Worm (Caenorhabditis elegans): ENCODE data around the gene K08H2.3.

Gene K08H2.3

DNA sequence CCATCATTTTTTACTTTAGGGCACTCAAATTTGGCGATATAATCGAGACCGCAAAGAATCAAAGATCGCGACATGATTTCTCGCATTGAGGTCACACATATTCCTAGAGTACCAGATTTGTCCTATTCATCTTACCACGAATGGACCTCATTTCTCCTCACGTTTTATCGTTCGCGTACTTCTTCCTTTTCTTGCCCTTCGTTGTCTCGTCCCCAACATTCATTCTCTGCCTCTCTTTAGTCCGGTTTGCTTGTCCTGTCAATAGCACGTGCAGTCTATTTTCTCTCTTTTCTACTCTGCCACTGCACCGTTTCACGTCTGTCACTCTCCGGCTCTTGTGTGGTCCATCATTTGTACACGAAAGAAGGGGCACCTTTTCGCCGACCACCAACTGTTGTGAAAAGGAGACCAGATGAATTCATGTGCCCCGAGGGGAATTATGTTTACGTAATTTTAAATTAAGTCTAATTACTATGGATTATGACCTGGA lies 14.2 kb downstream of the K08H2.3 start (continued):
- peak; percentile 61 for TF ChIP-seq nhr-6 (tag; optimal IDR thresholded peaks at IDR 0.05)
- no peak for TF ChIP-seq mdt-29 (GFP tag; IDR thresholded peaks at IDR 0.05)
- TF ChIP-seq unc-62 (GFP tag; optimal IDR thresholded peaks at IDR 0.05 in 1 of 2): peak in 1 of 2 experiments; percentile 99
- TF ChIP-seq unc-62 (tag; optimal IDR thresholded peaks at IDR 0.05): no peak
- no peak for TF ChIP-seq T20F7.1 (GFP tag; optimal IDR thresholded peaks at IDR 0.05)
- TF ChIP-seq nhr-76 (tag; optimal IDR thresholded peaks at IDR 0.05): no peak
- no peak for TF ChIP-seq R02D3.7 (tag; optimal IDR thresholded peaks at IDR 0.05)
- TF ChIP-seq mdl-1 (tag; optimal IDR thresholded peaks at IDR 0.05): peak; percentile 85 to 99
- no peak for TF ChIP-seq snpc-1.2 (GFP tag; IDR thresholded peaks at IDR 0.05)
- TF ChIP-seq mes-2 (tag; optimal IDR thresholded peaks at IDR 0.05; ENCODE audit: poor library complexity, severe bottlenecking): peak; percentile 68
- no peak for TF ChIP-seq F37D6.2 (tag; optimal IDR thresholded peaks at IDR 0.05)
- TF ChIP-seq saeg-2 (GFP tag; IDR thresholded peaks at IDR 0.05): no peak
- TF ChIP-seq tra-1 (GFP tag; IDR thresholded peaks at IDR 0.05): 0 out of 2 replicates have a peak, but pooled peaks have one; percentile 44
- peak; percentile 73 for TF ChIP-seq nhr-10 (tag; optimal IDR thresholded peaks at IDR 0.05)
- no peak for TF ChIP-seq ceh-44 (GFP tag; IDR thresholded peaks at IDR 0.05)
- 0 out of 2 replicates have a peak, but pooled peaks have one; percentile 46 for TF ChIP-seq ctbp-1 (GFP tag; IDR thresholded peaks at IDR 0.05)
- peak; percentile 70 for TF ChIP-seq hmg-1.1 (GFP tag; IDR thresholded peaks at IDR 0.05)
- TF ChIP-seq lir-3 (tag; optimal IDR thresholded peaks at IDR 0.05): no peak
- no peak for TF ChIP-seq lin-29 (GFP tag; IDR thresholded peaks at IDR 0.05)
- peak; percentile 52 for TF ChIP-seq T26A8.4 (GFP tag; IDR thresholded peaks at IDR 0.05)
- TF ChIP-seq hlh-11 (tag; optimal IDR thresholded peaks at IDR 0.05): peak; percentile 86
- TF ChIP-seq zfp-3 (GFP tag; conservative IDR thresholded peaks at IDR 0.05): no peak
- TF ChIP-seq rbr-2 (tag; optimal IDR thresholded peaks at IDR 0.05): peak; percentile 55
- TF ChIP-seq arid-1 (GFP tag; conservative IDR thresholded peaks at IDR 0.05): peak; percentile 44; the same call in 1 of the 2 replicates
- TF ChIP-seq pqm-1 (tag; optimal IDR thresholded peaks at IDR 0.05): no peak
- peak in 1 of 2 experiments; percentile 57 for TF ChIP-seq daf-16 (GFP tag; optimal IDR thresholded peaks at IDR 0.05)
- TF ChIP-seq daf-16 (tag; optimal IDR thresholded peaks at IDR 0.05): peak; percentile 77
- no peak for TF ChIP-seq nhr-237 (tag; optimal IDR thresholded peaks at IDR 0.05)

DNA sequence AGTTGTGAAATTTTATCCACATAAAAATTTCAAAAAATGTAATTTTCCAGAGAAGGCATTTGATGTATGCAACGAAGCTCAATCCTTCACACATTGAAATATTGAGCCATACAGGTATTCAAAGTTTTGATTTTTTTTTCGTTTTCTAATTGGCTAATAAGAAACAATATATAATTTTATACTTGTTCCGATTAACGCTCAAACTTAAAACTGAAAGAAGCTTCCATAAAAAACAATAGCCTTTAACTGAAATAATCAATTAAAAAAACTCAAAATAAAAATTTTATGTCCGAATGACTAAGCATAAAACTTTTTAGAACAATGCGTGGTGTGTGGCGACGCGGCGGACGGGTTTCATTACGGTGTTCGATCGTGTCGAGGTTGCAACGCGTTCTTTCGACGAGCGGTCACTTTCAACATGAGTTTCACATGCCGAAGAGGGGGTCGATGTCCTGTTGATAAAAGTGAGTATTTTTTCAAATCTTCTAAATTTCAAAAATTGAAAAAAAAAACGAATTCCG lies 14.8 kb downstream of the K08H2.3 start, which contains the start of gene nhr-32:
Gene nhr-32, plus strand, starts transcription at position 51 of the 521 bp plus-strand sequence.
- peak; percentile 58 for TF ChIP-seq aha-1 (tag)
- TF ChIP-seq mdl-1 (tag; optimal IDR thresholded peaks at IDR 0.05): peak in 1 of 2 experiments; percentile 22
- peak; percentile 19 for TF ChIP-seq mes-2 (tag; optimal IDR thresholded peaks at IDR 0.05; ENCODE audit: poor library complexity, severe bottlenecking)
- TF ChIP-seq dmd-6 (GFP tag; IDR thresholded peaks at IDR 0.05): peak; percentile 24
- peak in 1 of 2 experiments; percentile 89 for TF ChIP-seq unc-62 (GFP tag; optimal IDR thresholded peaks at IDR 0.05 in 1 of 2)
- no peak for TF ChIP-seq unc-62 (tag; optimal IDR thresholded peaks at IDR 0.05)
- TF ChIP-seq hlh-30 (tag; optimal IDR thresholded peaks at IDR 0.05; ENCODE audit: insufficient read depth): peak; percentile 28
- no peak for TF ChIP-seq vab-7 (GFP tag; IDR thresholded peaks at IDR 0.05)
- TF ChIP-seq mxl-3 (GFP tag; optimal IDR thresholded peaks at IDR 0.05): peak; percentile 23
- TF ChIP-seq lim-7 (GFP tag; IDR thresholded peaks at IDR 0.05): no peak

DNA sequence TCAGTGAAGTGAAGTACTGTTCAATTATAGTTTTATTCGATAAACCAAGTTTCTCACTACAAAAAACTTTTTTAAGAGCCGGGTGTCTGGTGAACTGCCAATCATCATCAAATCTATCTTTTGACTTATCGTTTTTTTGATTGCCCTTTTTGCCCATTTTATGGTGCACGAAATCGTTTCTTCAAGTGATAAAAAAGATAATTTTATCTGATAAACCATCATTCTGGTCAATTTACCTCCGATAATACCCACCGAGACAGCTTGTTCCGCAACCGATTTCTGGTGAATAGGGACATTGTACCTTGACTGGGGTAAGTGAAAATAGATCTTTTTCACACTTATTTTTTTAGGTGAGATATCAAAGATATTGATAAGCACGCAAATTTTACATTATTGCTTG lies 20.4 kb downstream of the K08H2.3 start, which contains the start of gene K08H2.10:
Gene K08H2.10, plus strand, starts transcription at position 230 of the 400 bp plus-strand sequence.
- TF ChIP-seq hif-1 (tag; optimal IDR thresholded peaks at IDR 0.05) (no peak), mdt-29 (GFP tag; IDR thresholded peaks at IDR 0.05) (no peak), lin-13 (GFP tag; optimal IDR thresholded peaks at IDR 0.05) (no peak), egl-27 (tag; optimal IDR thresholded peaks at IDR 0.05) (no peak), hlh-11 (tag; optimal IDR thresholded peaks at IDR 0.05) (peak; percentile 81), mdl-1 (tag; optimal IDR thresholded peaks at IDR 0.05) (no peak), hlh-30 (tag; optimal IDR thresholded peaks at IDR 0.05; ENCODE audit: insufficient read depth) (no peak), nhr-237 (tag; optimal IDR thresholded peaks at IDR 0.05) (no peak), unc-62 (GFP tag; optimal IDR thresholded peaks at IDR 0.05 in 1 of 2) (peak in 1 of 2 experiments; percentile 82), unc-62 (tag; optimal IDR thresholded peaks at IDR 0.05) (no peak), ceh-82 (tag; optimal IDR thresholded peaks at IDR 0.05) (no peak), mxl-2 (GFP tag; conservative IDR thresholded peaks at IDR 0.05) (no peak), dpl-1 (GFP tag; optimal IDR thresholded peaks at IDR 0.05) (no peak), lin-38 (GFP tag; IDR thresholded peaks at IDR 0.05) (no peak), lin-1 (GFP tag; IDR thresholded peaks at IDR 0.05) (0 out of 2 replicates have a peak, but pooled peaks have one; percentile 31), nhr-48 (tag; optimal IDR thresholded peaks at IDR 0.05) (peak; percentile 7), mep-1 (tag; optimal IDR thresholded peaks at IDR 0.05) (no peak), nhr-102 (tag; optimal IDR thresholded peaks at IDR 0.05) (no peak), sdz-12 (GFP tag; optimal IDR thresholded peaks at IDR 0.05) (no peak), daf-16 (GFP tag; optimal IDR thresholded peaks at IDR 0.05) (peak in 1 of 2 experiments; percentile 28), daf-16 (tag; optimal IDR thresholded peaks at IDR 0.05) (peak; percentile 39), nhr-6 (tag; optimal IDR thresholded peaks at IDR 0.05) (no peak), hmg-1.1 (GFP tag; IDR thresholded peaks at IDR 0.05) (0 out of 2 replicates have a peak, but pooled peaks have one; percentile 16)
